Worm (Caenorhabditis elegans) whole organism, L4 larva: Measurements from ENCODE around the gene C39E6.2.

Source experiments
- D1046.2 ChIP-seq: fragments of 200-800 bp; sonication (Bioruptor generic); IDR thresholded peaks from 2 replicates; pipeline ENCODE4 v1.3.6; 2022; ENCODE audit warnings: missing genetic modification characterization, missing compliant biosample characterization
- F37D6.2 ChIP-seq: sonication (generic microtip); optimal IDR thresholded peaks from 2 replicates; lab custom pipeline; 2016; ENCODE audit warnings: mild to moderate bottlenecking, missing genetic modification characterization, missing compliant biosample characterization
- F44E2.7 ChIP-seq: fragments of 200-800 bp; sonication (Bioruptor generic); IDR thresholded peaks from 2 replicates; pipeline ENCODE4 v2.1.2; 2022; ENCODE audit warnings: missing genetic modification characterization, missing compliant biosample characterization
- Y75B8A.6 ChIP-seq: fragments of 200-800 bp; sonication (Bioruptor generic); IDR thresholded peaks from 2 replicates; pipeline ENCODE4 v1.3.6; 2022; ENCODE audit warnings: missing genetic modification reagents, missing genetic modification characterization, missing compliant biosample characterization
- ZK337.2 ChIP-seq: fragments of 200-800 bp; sonication (Bioruptor generic); IDR thresholded peaks from 2 replicates; pipeline ENCODE4 v1.3.6; 2022; ENCODE audit warnings: missing genetic modification reagents, missing genetic modification characterization, missing compliant biosample characterization
- ZK546.5 ChIP-seq, 2 experiments: sonication (generic microtip); optimal IDR thresholded peaks; 2 replicates each; lab custom pipeline; 2017; ENCODE audit warnings: missing biosample characterization in 2 of 2, missing genetic modification characterization in 2 of 2
- aha-1 ChIP-seq: fragments of 150-350 bp; peaks from one replicate; lab custom pipeline; 2014; ENCODE audit warnings: missing biosample characterization, missing genetic modification characterization
- aly-2 ChIP-seq: sonication (generic microtip); optimal IDR thresholded peaks from 2 replicates; lab custom pipeline; 2018; ENCODE audit warnings: missing biosample characterization, missing genetic modification characterization
- ama-1 ChIP-seq: fragments of 150-350 bp; optimal IDR thresholded peaks from 2 replicates; lab custom pipeline; 2014; ENCODE audit warnings: inconsistent platforms, mixed read lengths
- attf-4 ChIP-seq: sonication (generic microtip); optimal IDR thresholded peaks from 3 replicates; lab custom pipeline; 2017; ENCODE audit warnings: missing biosample characterization, missing genetic modification characterization
- ceh-28 ChIP-seq: fragments of 150-350 bp; optimal IDR thresholded peaks from 2 replicates; lab custom pipeline; 2014; ENCODE audit warnings: missing biosample characterization, missing genetic modification reagents, missing genetic modification characterization
- ceh-32 ChIP-seq: sonication (generic microtip); optimal IDR thresholded peaks from 2 replicates; lab custom pipeline; 2016; ENCODE audit warnings: mild to moderate bottlenecking, missing genetic modification characterization, missing compliant biosample characterization; ENCODE audit not compliant: poor library complexity
- ces-1 ChIP-seq: fragments of 150-350 bp; sonication (generic microtip); optimal IDR thresholded peaks from 4 replicates; lab custom pipeline; 2014; ENCODE audit warnings: missing biosample characterization, missing genetic modification reagents, missing genetic modification characterization
- cey-2 ChIP-seq: sonication (generic microtip); optimal IDR thresholded peaks from 3 replicates; lab custom pipeline; 2017; ENCODE audit warnings: missing genetic modification characterization, mild to moderate bottlenecking, missing compliant biosample characterization, antibody characterized with exemption, borderline replicate concordance; ENCODE audit not compliant: insufficient read depth
- ctbp-1 ChIP-seq: fragments of 200-800 bp; sonication (Bioruptor generic); IDR thresholded peaks from 2 replicates; pipeline ENCODE4 v1.3.6; 2022; ENCODE audit warnings: missing genetic modification reagents, missing genetic modification characterization, missing compliant biosample characterization
- dmd-9 ChIP-seq: fragments of 200-800 bp; sonication (Bioruptor generic); IDR thresholded peaks from 2 replicates; pipeline ENCODE4 v1.3.6; 2022; ENCODE audit warnings: missing genetic modification reagents, missing genetic modification characterization, missing compliant biosample characterization
- egl-43 ChIP-seq: fragments of 200-800 bp; sonication (Bioruptor generic); IDR thresholded peaks from 2 replicates; pipeline ENCODE4 v1.3.6; 2022; ENCODE audit warnings: missing genetic modification reagents, missing genetic modification characterization, missing compliant biosample characterization
- fkh-10 ChIP-seq: fragments of 150-350 bp; optimal IDR thresholded peaks from 2 replicates; lab custom pipeline; 2014; ENCODE audit warnings: missing biosample characterization, missing genetic modification reagents, missing genetic modification characterization
- hlh-11 ChIP-seq: fragments of 200-800 bp; sonication (Bioruptor generic); optimal IDR thresholded peaks from 2 replicates; lab custom pipeline; 2018; ENCODE audit warnings: mild to moderate bottlenecking, missing genetic modification characterization, missing compliant biosample characterization
- hlh-30 ChIP-seq: sonication (generic microtip); optimal IDR thresholded peaks from 2 replicates; lab custom pipeline; 2017; ENCODE audit warnings: antibody characterized with exemption, mild to moderate bottlenecking, missing genetic modification characterization, missing compliant biosample characterization; ENCODE audit not compliant: insufficient read depth
- hmg-1.1 ChIP-seq: fragments of 200-800 bp; sonication (Bioruptor generic); IDR thresholded peaks from 2 replicates; pipeline ENCODE4 v1.3.6; 2022; ENCODE audit warnings: missing genetic modification reagents, missing genetic modification characterization, missing compliant biosample characterization
- lim-7 ChIP-seq: fragments of 200-800 bp; sonication (Bioruptor generic); IDR thresholded peaks from 2 replicates; pipeline ENCODE4 v1.3.6; 2022; ENCODE audit warnings: missing genetic modification characterization, missing compliant biosample characterization
- lin-29 ChIP-seq: fragments of 200-800 bp; sonication (Bioruptor generic); IDR thresholded peaks from 2 replicates; pipeline ENCODE4 v1.3.6; 2022; ENCODE audit warnings: missing genetic modification reagents, missing genetic modification characterization, missing compliant biosample characterization
- lin-39 ChIP-seq: fragments of 150-350 bp; optimal IDR thresholded peaks from 2 replicates; lab custom pipeline; 2014; ENCODE audit warnings: missing biosample characterization, missing genetic modification reagents, missing genetic modification characterization
- lsy-2 ChIP-seq, 2 experiments: fragments of 150-350 bp in 1 of 2; sonication (generic microtip) in 1 of 2; optimal IDR thresholded peaks; 2 replicates each; lab custom pipeline; 2014 to 2017; ENCODE audit warnings: missing biosample characterization in 2 of 2, missing genetic modification characterization in 2 of 2
- nhr-11 ChIP-seq: fragments of 150-350 bp; optimal IDR thresholded peaks from 2 replicates; lab custom pipeline; 2014; ENCODE audit warnings: missing biosample characterization, missing genetic modification characterization
- nhr-28 ChIP-seq: fragments of 150-350 bp; optimal IDR thresholded peaks from 2 replicates; lab custom pipeline; 2014; ENCODE audit warnings: missing biosample characterization, missing genetic modification characterization
- nhr-48 ChIP-seq: sonication (generic microtip); optimal IDR thresholded peaks from 2 replicates; lab custom pipeline; 2016; ENCODE audit warnings: mild to moderate bottlenecking, missing genetic modification characterization, missing compliant biosample characterization
- nhr-77 ChIP-seq: fragments of 150-350 bp; optimal IDR thresholded peaks from 2 replicates; lab custom pipeline; 2014; ENCODE audit warnings: missing biosample characterization, missing genetic modification characterization
- php-3 ChIP-seq: fragments of 200-800 bp; sonication (Bioruptor generic); IDR thresholded peaks from 2 replicates; pipeline ENCODE4 v1.3.6; 2022; ENCODE audit warnings: missing genetic modification reagents, missing genetic modification characterization, missing compliant biosample characterization
- pqm-1 ChIP-seq: sonication (generic microtip); optimal IDR thresholded peaks from 2 replicates; lab custom pipeline; 2017; ENCODE audit warnings: missing biosample characterization, missing genetic modification characterization
- rbr-2 ChIP-seq: sonication (generic microtip); optimal IDR thresholded peaks from 2 replicates; lab custom pipeline; 2016; ENCODE audit warnings: missing genotype, missing genetic modification characterization, missing compliant biosample characterization
- set-16 ChIP-seq: fragments of 200-800 bp; sonication (Bioruptor generic); IDR thresholded peaks from 2 replicates; pipeline ENCODE4 v1.3.6; 2022; ENCODE audit warnings: missing genetic modification reagents, missing genetic modification characterization, missing compliant biosample characterization
- spr-1 ChIP-seq: sonication (generic microtip); optimal IDR thresholded peaks from 2 replicates; lab custom pipeline; 2016; ENCODE audit warnings: mild to moderate bottlenecking, missing genetic modification characterization, missing compliant biosample characterization
- tra-1 ChIP-seq: fragments of 200-800 bp; sonication (Bioruptor generic); IDR thresholded peaks from 2 replicates; pipeline ENCODE4 v1.3.6; 2022; ENCODE audit warnings: missing genetic modification reagents, missing genetic modification characterization, missing compliant biosample characterization
- unc-62 ChIP-seq, 3 experiments: fragments of 150-350 bp in 1 of 3; sonication (generic microtip); optimal IDR thresholded peaks in 2 of 3; peaks in 1 of 3; 1 replicate in 1 of 3; 2 replicates in 2 of 3; lab custom pipeline; 2014 to 2017; ENCODE audit warnings: missing biosample characterization in 3 of 3, missing genetic modification characterization in 3 of 3, missing genetic modification reagents in 3 of 3, missing genotype in 1 of 3
- vab-7 ChIP-seq: fragments of 200-800 bp; sonication (Bioruptor generic); IDR thresholded peaks from 2 replicates; pipeline ENCODE4 v1.3.6; 2022; ENCODE audit warnings: missing genetic modification reagents, missing genetic modification characterization, missing compliant biosample characterization
- zfp-3 ChIP-seq: fragments of 200-800 bp; sonication (Bioruptor generic); conservative IDR thresholded peaks from 2 replicates; pipeline ENCODE4 v1.3.6; 2022; ENCODE audit warnings: missing genetic modification reagents, missing genetic modification characterization, missing compliant biosample characterization
- zip-11 ChIP-seq: fragments of 200-800 bp; sonication (Bioruptor generic); IDR thresholded peaks from 2 replicates; pipeline ENCODE4 v1.3.6; 2022; ENCODE audit warnings: missing genetic modification characterization, missing compliant biosample characterization
- ztf-11 ChIP-seq: fragments of 150-350 bp; optimal IDR thresholded peaks from 2 replicates; lab custom pipeline; 2014; ENCODE audit warnings: missing biosample characterization, missing genetic modification characterization

C39E6.2 gene

ce11 chrX:4720603-4721529 is 34.1 kb downstream of the C39E6.2 start, which contains the start of gene F55D10.4:
Gene F55D10.4 (minus strand): TSS chrX:4720653.
- TF ChIP-seq egl-43 (GFP tag; lab: Robert Waterston, UW): peak; percentile 70; the same call in 1 of the 2 replicates
- peak; percentile 58 for TF ChIP-seq ces-1 (GFP tag; lab: Kevin White, UChicago)
- TF ChIP-seq aly-2 (tag; lab: Kevin White, UChicago): no peak
- TF ChIP-seq ztf-11 (tag; lab: Kevin White, UChicago): no peak
- TF ChIP-seq attf-4 (tag; lab: Kevin White, UChicago): no peak
- TF ChIP-seq nhr-11 (tag; lab: Kevin White, UChicago): no peak
- TF ChIP-seq ZK546.5 (tag; optimal IDR thresholded peaks at IDR 0.05; lab: Kevin White, UChicago): no peak
- TF ChIP-seq dmd-9: no peak
- TF ChIP-seq nhr-48: no peak
- no peak for TF ChIP-seq nhr-28 (tag; lab: Kevin White, UChicago)
- peak; percentile 3 for TF ChIP-seq F37D6.2 (tag; lab: Kevin White, UChicago)
- no peak for TF ChIP-seq zip-11 (GFP tag; lab: Robert Waterston, UW)
- TF ChIP-seq ceh-28: no peak
- TF ChIP-seq zfp-3: no peak
- TF ChIP-seq unc-62 (GFP tag; optimal IDR thresholded peaks at IDR 0.05 in 1 of 2; lab: Kevin White, UChicago): peak in 1 of 2 experiments; percentile 12
- no peak for TF ChIP-seq unc-62 (tag; optimal IDR thresholded peaks at IDR 0.05; lab: Kevin White, UChicago)
- TF ChIP-seq lin-29 (GFP tag; lab: Robert Waterston, UW): no peak
- TF ChIP-seq lin-39: no peak
- 0 out of 2 replicates have a peak, but pooled peaks have one; percentile 40 for TF ChIP-seq ctbp-1 (GFP tag; lab: Robert Waterston, UW)
- TF ChIP-seq hmg-1.1 (GFP tag; lab: Robert Waterston, UW): 0 out of 2 replicates have a peak, but pooled peaks have one; percentile 35
- TF ChIP-seq lsy-2 (tag; optimal IDR thresholded peaks at IDR 0.05; lab: Kevin White, UChicago): peak in 1 of 2 experiments; percentile 10
- TF ChIP-seq Y75B8A.6 (GFP tag; lab: Robert Waterston, UW): no peak
- no peak for TF ChIP-seq ceh-32 (tag; lab: Kevin White, UChicago)
- peak; percentile 75 for TF ChIP-seq aha-1 (tag; lab: Kevin White, UChicago)
- TF ChIP-seq F44E2.7 (GFP tag; lab: Robert Waterston, UW): no peak
- TF ChIP-seq nhr-77 (tag; lab: Kevin White, UChicago): no peak
- no peak for TF ChIP-seq cey-2 (tag; lab: Kevin White, UChicago)
- TF ChIP-seq spr-1 (tag; lab: Kevin White, UChicago): no peak
- peak; percentile 28 for TF ChIP-seq rbr-2 (tag; lab: Kevin White, UChicago)
- TF ChIP-seq pqm-1 (tag; lab: Kevin White, UChicago): no peak
- TF ChIP-seq hlh-30: no peak

DNA sequence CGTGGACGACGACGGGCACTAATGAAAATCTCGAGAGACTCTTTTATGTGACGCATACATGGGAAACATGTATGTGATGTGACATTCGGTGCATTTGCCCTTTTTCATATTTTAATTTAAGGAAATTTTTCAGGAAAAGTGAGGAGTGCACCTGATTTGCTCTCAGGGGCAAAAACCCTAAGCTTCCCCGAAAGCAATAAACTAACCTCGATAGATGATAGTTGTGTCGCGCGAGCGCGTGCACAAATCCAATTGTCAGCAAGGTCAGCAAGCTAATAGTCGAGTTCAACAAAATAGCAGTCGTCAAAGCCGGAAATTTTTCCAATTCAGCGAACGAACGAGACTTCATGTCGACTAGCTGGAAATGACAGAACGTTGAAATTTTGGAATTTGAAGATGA is 36.8 kb downstream of the C39E6.2 start:
- peak; percentile 62 for TF ChIP-seq fkh-10
- TF ChIP-seq aha-1 (tag; lab: Kevin White, UChicago): peak; percentile 77
- TF ChIP-seq lim-7 (GFP tag; lab: Robert Waterston, UW): no peak
- no peak for TF ChIP-seq attf-4 (tag; lab: Kevin White, UChicago)
- TF ChIP-seq ctbp-1 (GFP tag; lab: Robert Waterston, UW): 0 out of 2 replicates have a peak, but pooled peaks have one; percentile 34

ce11 chrX:4715107-4715506 is 39.8 kb downstream of the C39E6.2 start, which contains the start of gene rpl-25.1:
Gene rpl-25.1 (plus strand): TSS chrX:4715178.
- no peak for TF ChIP-seq Y75B8A.6 (GFP tag; lab: Robert Waterston, UW)
- 0 out of 2 replicates have a peak, but pooled peaks have one; percentile 26 for TF ChIP-seq php-3 (GFP tag; lab: Robert Waterston, UW)
- peak; percentile 19 for TF ChIP-seq ama-1
- peak; percentile 64 for TF ChIP-seq set-16 (GFP tag; lab: Robert Waterston, UW)
- no peak for TF ChIP-seq vab-7
- TF ChIP-seq tra-1: 0 out of 2 replicates have a peak, but pooled peaks have one; percentile 24
- no peak for TF ChIP-seq ZK337.2 (GFP tag; lab: Robert Waterston, UW)
- peak; percentile 13 for TF ChIP-seq hlh-11 (tag; lab: Kevin White, UChicago)
- TF ChIP-seq D1046.2 (GFP tag; lab: Robert Waterston, UW): no peak
